Fruit fly (Drosophila melanogaster): ENCODE data around the gene RnpS1.

The RnpS1 gene

dm6 chr3R:9529387-9529897 is 22.4 kb upstream of the RnpS1 start (continued):
- TF ChIP-seq Med (GFP tag) (peak; percentile 53), vvl (GFP tag; IDR thresholded peaks at IDR 0.05) (no peak), Hr78 (GFP tag; optimal IDR thresholded peaks at IDR 0.05) (peak in 1 of 2 experiments; percentile 67), ftz-f1 (GFP tag; optimal IDR thresholded peaks at IDR 0.05) (peak; percentile 93), caup (GFP tag; optimal IDR thresholded peaks at IDR 0.05; ENCODE audit: severe bottlenecking) (peak; percentile 15), CG13287 (GFP tag; IDR thresholded peaks at IDR 0.05; ENCODE audit: partially characterized antibody) (no peak), zfh1 (GFP tag; IDR thresholded peaks at IDR 0.05) (no peak), pb (GFP tag; optimal IDR thresholded peaks at IDR 0.05) (no peak), slbo (GFP tag; IDR thresholded peaks at IDR 0.05) (0 out of 2 replicates have a peak, but pooled peaks have one; percentile 8), bcd (GFP tag; optimal IDR thresholded peaks at IDR 0.05) (no peak), HLH54F (GFP tag; optimal IDR thresholded peaks at IDR 0.05) (peak; percentile 21), CG4707 (GFP tag; optimal IDR thresholded peaks at IDR 0.05) (no peak), lilli (GFP tag; optimal IDR thresholded peaks at IDR 0.05) (no peak), schlank (tag; optimal IDR thresholded peaks at IDR 0.05) (peak; percentile 19), CG1792 (GFP tag; optimal IDR thresholded peaks at IDR 0.05) (peak; percentile 20), CG2678 (tag; optimal IDR thresholded peaks at IDR 0.05) (peak; percentile 25), Fer3 (tag; optimal IDR thresholded peaks at IDR 0.05) (peak; percentile 25), CG14965 (GFP tag; optimal IDR thresholded peaks at IDR 0.05; ENCODE audit: borderline replicate concordance) (no peak), CG2199 (GFP tag; IDR thresholded peaks at IDR 0.05) (peak; percentile 81; the same call in 2 of the 3 replicates), cwo (GFP tag; optimal IDR thresholded peaks at IDR 0.05) (peak; percentile 73), Side (GFP tag; optimal IDR thresholded peaks at IDR 0.05) (no peak), CG3838 (GFP tag; optimal IDR thresholded peaks at IDR 0.05) (no peak)

- TF ChIP-seq lbe (GFP tag; optimal IDR thresholded peaks at IDR 0.05) (no peak), CG32532 (GFP tag; IDR thresholded peaks at IDR 0.05) (no peak), cwo (GFP tag; optimal IDR thresholded peaks at IDR 0.05) (peak; percentile 51), Doc3 (GFP tag; IDR thresholded peaks at IDR 0.05; ENCODE audit: partially characterized antibody) (no peak), CG12071 (GFP tag; optimal IDR thresholded peaks at IDR 0.05) (peak; percentile 55), CG2678 (tag; optimal IDR thresholded peaks at IDR 0.05) (peak; percentile 8), fd64A (GFP tag; optimal IDR thresholded peaks at IDR 0.05) (peak; percentile 36), CG3281 (GFP tag; optimal IDR thresholded peaks at IDR 0.05) (peak; percentile 7), Spps (tag; optimal IDR thresholded peaks at IDR 0.05) (peak; percentile 1), CG12219 (GFP tag; optimal IDR thresholded peaks at IDR 0.05) (peak; percentile 12), CG2120 (GFP tag; optimal IDR thresholded peaks at IDR 0.05) (no peak), CG17385 (GFP tag; optimal IDR thresholded peaks at IDR 0.05) (peak; percentile 16), run (tag; optimal IDR thresholded peaks at IDR 0.05) (peak; percentile 34), Asciz (GFP tag; optimal IDR thresholded peaks at IDR 0.05) (peak; percentile 30), slou (GFP tag; optimal IDR thresholded peaks at IDR 0.05) (no peak), CG11398 (GFP tag; optimal IDR thresholded peaks at IDR 0.05) (no peak), sug (tag; optimal IDR thresholded peaks at IDR 0.05) (peak; percentile 5), PHDP (tag; optimal IDR thresholded peaks at IDR 0.05) (peak; percentile 1), Dek (tag; optimal IDR thresholded peaks at IDR 0.05) (peak; percentile 3), Med (GFP tag) (peak; percentile 74), Nf-YB (GFP tag; optimal IDR thresholded peaks at IDR 0.05) (peak; percentile 14), Neu2 (GFP tag; optimal IDR thresholded peaks at IDR 0.05; ENCODE audit: borderline replicate concordance) (no peak), ATbp (GFP tag; optimal IDR thresholded peaks at IDR 0.05) (peak; percentile 32), sqz (GFP tag; optimal IDR thresholded peaks at IDR 0.05) (no peak), oc (tag; optimal IDR thresholded peaks at IDR 0.05) (no peak), CG12942 (GFP tag; optimal IDR thresholded peaks at IDR 0.05) (no peak), CG15696 (tag; optimal IDR thresholded peaks at IDR 0.05) (no peak), ind (GFP tag; optimal IDR thresholded peaks at IDR 0.05) (no peak), caup (GFP tag; optimal IDR thresholded peaks at IDR 0.05; ENCODE audit: severe bottlenecking) (no peak), en (GFP tag; optimal IDR thresholded peaks at IDR 0.05) (no peak), Pdp1 (GFP tag; optimal IDR thresholded peaks at IDR 0.05) (peak in 1 of 2 experiments; percentile 60)
These were observed 21.9 kb upstream of the RnpS1 start for dm6 chr3R:9529913-9530312.
